Worm (Caenorhabditis elegans) whole organism, L3 larva: ENCODE results near the gene Y7A5A.5.
A peak's percentile ranks its signal among the peaks of the same experiment; 100 is the strongest.

Source experiments
- R02D3.7 ChIP-seq: fragments of 150-350 bp; optimal IDR thresholded peaks from 2 replicates; lab custom pipeline; 2014; ENCODE audit warnings: missing biosample characterization, missing genetic modification characterization
- aly-2 ChIP-seq: fragments of 150-350 bp; optimal IDR thresholded peaks from 2 replicates; lab custom pipeline; 2014; ENCODE audit warnings: missing biosample characterization, missing genetic modification characterization
- ceh-28 ChIP-seq: fragments of 150-350 bp; optimal IDR thresholded peaks from 2 replicates; lab custom pipeline; 2014; ENCODE audit warnings: missing biosample characterization, missing genetic modification reagents, missing genetic modification characterization
- ceh-82 ChIP-seq: fragments of 150-350 bp; optimal IDR thresholded peaks from 2 replicates; lab custom pipeline; 2014; ENCODE audit warnings: missing biosample characterization, missing genetic modification characterization
- ceh-9 ChIP-seq: sonication (generic microtip); optimal IDR thresholded peaks from 2 replicates; lab custom pipeline; 2018; ENCODE audit warnings: missing biosample characterization, missing genetic modification characterization
- egl-27 ChIP-seq: sonication (generic microtip); optimal IDR thresholded peaks from 4 replicates; lab custom pipeline; 2017; ENCODE audit warnings: missing biosample characterization, missing genetic modification reagents, missing genetic modification characterization
- elt-1 ChIP-seq: fragments of 150-350 bp; optimal IDR thresholded peaks from 2 replicates; lab custom pipeline; 2014; ENCODE audit warnings: missing biosample characterization, missing genetic modification characterization
- elt-2 ChIP-seq: sonication (generic microtip); optimal IDR thresholded peaks from 2 replicates; lab custom pipeline; 2016; ENCODE audit warnings: missing genetic modification reagents, mild to moderate bottlenecking, missing genetic modification characterization, missing compliant biosample characterization
- elt-3 ChIP-seq, 3 experiments: fragments of 150-350 bp in 1 of 3; sonication (generic microtip) in 2 of 3; optimal IDR thresholded peaks; 2 replicates in 2 of 3; 4 replicates in 1 of 3; lab custom pipeline; 2014 to 2017; ENCODE audit warnings: missing biosample characterization in 3 of 3, missing genetic modification characterization in 3 of 3
- eor-1 ChIP-seq, 2 experiments: fragments of 150-350 bp; optimal IDR thresholded peaks; 2 replicates each; lab custom pipeline; 2014 to 2018; ENCODE audit warnings: missing biosample characterization in 2 of 2, missing genetic modification characterization in 2 of 2
- fkh-10 ChIP-seq: sonication (generic microtip); optimal IDR thresholded peaks from 2 replicates; lab custom pipeline; 2017; ENCODE audit warnings: missing biosample characterization, missing genetic modification reagents, missing genetic modification characterization
- fos-1 ChIP-seq: fragments of 150-350 bp; optimal IDR thresholded peaks from 2 replicates; lab custom pipeline; 2014; ENCODE audit warnings: missing biosample characterization, missing genetic modification characterization
- hmg-11 ChIP-seq: sonication (generic microtip); optimal IDR thresholded peaks from 2 replicates; lab custom pipeline; 2016; ENCODE audit warnings: missing genetic modification characterization, missing compliant biosample characterization
- jun-1 ChIP-seq: fragments of 150-350 bp; optimal IDR thresholded peaks from 2 replicates; lab custom pipeline; 2014; ENCODE audit warnings: missing biosample characterization, missing genetic modification reagents, missing genetic modification characterization
- lin-15B ChIP-seq: fragments of 150-350 bp; optimal IDR thresholded peaks from 2 replicates; lab custom pipeline; 2014; ENCODE audit warnings: missing biosample characterization, missing genetic modification characterization
- lin-39 ChIP-seq: fragments of 150-350 bp; optimal IDR thresholded peaks from 2 replicates; lab custom pipeline; 2018; ENCODE audit warnings: missing biosample characterization, missing genetic modification reagents, missing genetic modification characterization
- lsy-12 ChIP-seq: sonication (generic microtip); optimal IDR thresholded peaks from 2 replicates; lab custom pipeline; 2016; ENCODE audit warnings: mild to moderate bottlenecking, missing genetic modification characterization, missing compliant biosample characterization
- mdl-1 ChIP-seq: fragments of 150-350 bp; optimal IDR thresholded peaks from 2 replicates; lab custom pipeline; 2014; ENCODE audit warnings: missing biosample characterization, missing genetic modification characterization
- nfya-1 ChIP-seq: sonication (generic microtip); optimal IDR thresholded peaks from 2 replicates; lab custom pipeline; 2017; ENCODE audit warnings: missing genetic modification characterization, mild to moderate bottlenecking, missing compliant biosample characterization, antibody characterized with exemption, moderate library complexity; ENCODE audit not compliant: insufficient read depth
- nhr-11 ChIP-seq: fragments of 150-350 bp; optimal IDR thresholded peaks from 2 replicates; lab custom pipeline; 2014; ENCODE audit warnings: missing biosample characterization, missing genetic modification characterization
- nhr-28 ChIP-seq: fragments of 150-350 bp; optimal IDR thresholded peaks from 2 replicates; lab custom pipeline; 2014; ENCODE audit warnings: missing biosample characterization, missing genetic modification characterization
- nhr-43 ChIP-seq: sonication (generic microtip); optimal IDR thresholded peaks from 2 replicates; lab custom pipeline; 2016; ENCODE audit warnings: mild to moderate bottlenecking, missing genetic modification characterization, missing compliant biosample characterization; ENCODE audit not compliant: poor library complexity, severe bottlenecking
- nhr-67 ChIP-seq: fragments of 150-350 bp; optimal IDR thresholded peaks from 2 replicates; lab custom pipeline; 2014; ENCODE audit warnings: missing biosample characterization, missing genetic modification characterization
- nhr-77 ChIP-seq: fragments of 150-350 bp; optimal IDR thresholded peaks from 2 replicates; lab custom pipeline; 2014; ENCODE audit warnings: missing biosample characterization, missing genetic modification characterization
- pha-4 ChIP-seq: fragments of 150-350 bp; optimal IDR thresholded peaks from 2 replicates; lab custom pipeline; 2014; ENCODE audit warnings: missing biosample characterization, missing genetic modification reagents, missing genetic modification characterization
- pqm-1 ChIP-seq: fragments of 150-350 bp; optimal IDR thresholded peaks from 2 replicates; lab custom pipeline; 2017; ENCODE audit warnings: missing biosample characterization, missing genetic modification characterization, inconsistent platforms
- skn-1 ChIP-seq: fragments of 150-350 bp; optimal IDR thresholded peaks from 2 replicates; lab custom pipeline; 2014; ENCODE audit warnings: missing biosample characterization, missing genetic modification characterization
- snpc-4 ChIP-seq: fragments of 150-350 bp; optimal IDR thresholded peaks from 2 replicates; lab custom pipeline; 2014; ENCODE audit warnings: missing biosample characterization, missing genetic modification characterization
- unc-39 ChIP-seq: sonication (generic microtip); optimal IDR thresholded peaks from 4 replicates; lab custom pipeline; 2017; ENCODE audit warnings: missing biosample characterization, missing genetic modification characterization
- unc-62 ChIP-seq: fragments of 150-350 bp; sonication (generic microtip); optimal IDR thresholded peaks from 4 replicates; lab custom pipeline; 2014; ENCODE audit warnings: missing biosample characterization, missing genetic modification reagents, missing genetic modification characterization
- ztf-11 ChIP-seq: fragments of 150-350 bp; optimal IDR thresholded peaks from 2 replicates; lab custom pipeline; 2014; ENCODE audit warnings: missing biosample characterization, missing genetic modification characterization
- ztf-4 ChIP-seq: fragments of 150-350 bp; optimal IDR thresholded peaks from 2 replicates; lab custom pipeline; 2014; ENCODE audit warnings: missing biosample characterization, missing genetic modification characterization

Gene Y7A5A.5

ce11 chrX:15782027-15782426, 4.6 kb downstream of the Y7A5A.5 start, which contains the start of gene Y7A5A.24:
Y7A5A.24 (minus strand) TSS chrX:15782127.
- no peak for TF ChIP-seq lin-39
- no peak for TF ChIP-seq ceh-82 (tag; lab: Kevin White, UChicago)

- TF ChIP-seq unc-39 (tag; lab: Kevin White, UChicago) = no peak
- TF ChIP-seq nhr-67 (tag; lab: Kevin White, UChicago) = no peak
- TF ChIP-seq nfya-1 = peak; percentile 53
- TF ChIP-seq lsy-12 (tag; lab: Kevin White, UChicago) = no peak
- peak; percentile 63 for TF ChIP-seq skn-1 (tag; lab: Kevin White, UChicago)
- TF ChIP-seq mdl-1 (tag; lab: Kevin White, UChicago) = no peak
- TF ChIP-seq nhr-43 = no peak
- no peak for TF ChIP-seq nhr-28 (tag; lab: Kevin White, UChicago)
- no peak for TF ChIP-seq lin-15B
- peak; percentile 95 for TF ChIP-seq pqm-1 (tag; lab: Kevin White, UChicago)
- TF ChIP-seq elt-1 (tag; lab: Kevin White, UChicago) = no peak
- TF ChIP-seq snpc-4 (tag; lab: Kevin White, UChicago) = peak; percentile 33
- TF ChIP-seq jun-1 (tag; lab: Kevin White, UChicago) = peak; percentile 87
- no peak for TF ChIP-seq fkh-10 (GFP tag; lab: Kevin White, UChicago)
- peak; percentile 98 for TF ChIP-seq elt-2 (tag; lab: Kevin White, UChicago)
- TF ChIP-seq R02D3.7 (tag; lab: Kevin White, UChicago) = no peak
- TF ChIP-seq fos-1 = peak; percentile 8
- TF ChIP-seq aly-2 = no peak
- no peak for TF ChIP-seq ceh-9 (tag; lab: Kevin White, UChicago)
- TF ChIP-seq pha-4 (tag; lab: Kevin White, UChicago) = peak; percentile 55
- TF ChIP-seq, all 47 proteins: peak for 8
Observed at ce11 chrX:15779503-15779902, 7.1 kb downstream of the Y7A5A.5 start.

DNA sequence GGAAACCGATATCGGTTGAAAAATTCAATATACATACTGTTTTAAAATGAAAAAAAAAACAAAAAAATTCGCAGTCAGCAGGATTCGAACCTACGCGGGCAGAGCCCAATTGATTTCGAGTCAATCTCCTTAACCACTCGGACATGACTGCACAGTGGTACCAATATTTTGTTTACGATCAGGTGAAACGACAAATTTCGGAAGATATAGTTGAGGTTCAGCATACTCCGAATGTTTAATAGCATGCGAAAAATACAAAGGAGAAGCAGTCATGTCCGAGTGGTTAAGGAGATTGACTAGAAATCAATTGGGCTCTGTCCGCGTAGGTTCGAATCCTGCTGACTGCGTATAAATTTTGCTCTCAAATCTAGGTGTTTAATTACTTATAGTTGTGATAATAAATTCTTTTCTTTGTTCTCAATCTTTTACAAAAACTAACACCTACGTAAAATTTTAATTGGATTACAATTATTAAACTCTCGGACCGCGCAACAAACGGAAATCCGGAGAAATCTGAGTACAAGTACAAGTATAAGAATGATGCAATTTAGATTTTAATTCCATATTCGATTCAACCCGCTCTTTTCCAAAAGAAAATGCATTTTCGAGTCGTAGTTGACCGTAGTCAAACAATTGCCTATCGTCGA, 13.2 kb downstream of the Y7A5A.5 start, which contains the start of gene Y7A5A.13:
Gene Y7A5A.13 (plus strand): TSS at position 597 of the 647 bp plus-strand sequence.
- TF ChIP-seq nhr-43 (peak; percentile 32), lin-15B (no peak)

- TF ChIP-seq ztf-4 (tag; lab: Kevin White, UChicago) (no peak), nhr-77 (tag; lab: Kevin White, UChicago) (no peak), nhr-11 (tag; lab: Kevin White, UChicago) (no peak), ceh-28 (tag; lab: Kevin White, UChicago) (peak; percentile 6), eor-1 (tag; optimal IDR thresholded peaks at IDR 0.05; lab: Kevin White, UChicago) (no peak), hmg-11 (tag; lab: Kevin White, UChicago) (no peak), ceh-9 (tag; lab: Kevin White, UChicago) (no peak)
Observed at ce11 chrX:15772674-15773073, 14.0 kb downstream of the Y7A5A.5 start, which contains the start of gene Y7A5A.2. Y7A5A.2 (minus strand) TSS chrX:15772735.

ce11 chrX:15771411-15771810, 15.2 kb downstream of the Y7A5A.5 start, which contains the start of gene Y7A5A.1:
Y7A5A.1 (minus strand) TSS chrX:15771493.
- TF ChIP-seq nhr-11 (tag; lab: Kevin White, UChicago) = no peak
- TF ChIP-seq skn-1 (tag; lab: Kevin White, UChicago) = no peak
- TF ChIP-seq unc-62 (GFP tag; lab: Kevin White, UChicago) = no peak
- peak; percentile 65 for TF ChIP-seq pha-4 (tag; lab: Kevin White, UChicago)
- TF ChIP-seq elt-2 (tag; lab: Kevin White, UChicago) = peak; percentile 64
- TF ChIP-seq pqm-1 (tag; lab: Kevin White, UChicago) = peak; percentile 53
- TF ChIP-seq ztf-11 (tag; lab: Kevin White, UChicago) = no peak
- TF ChIP-seq elt-1 (tag; lab: Kevin White, UChicago) = no peak
- no peak for TF ChIP-seq egl-27

- TF ChIP-seq ceh-82 (tag; lab: Kevin White, UChicago) (no peak), ceh-28 (tag; lab: Kevin White, UChicago) (no peak), jun-1 (tag; lab: Kevin White, UChicago) (no peak), pqm-1 (tag; lab: Kevin White, UChicago) (no peak), elt-3 (tag; optimal IDR thresholded peaks at IDR 0.05; lab: Kevin White, UChicago) (no peak), lin-39 (no peak), unc-39 (tag; lab: Kevin White, UChicago) (no peak)
Observed at ce11 chrX:15770787-15771186, 15.8 kb downstream of the Y7A5A.5 start.
